Fruit fly (Drosophila melanogaster): ENCODE results near the gene nau.

Gene nau

dm6 chr3R:23757912-23758607, 39.9 kb upstream of the nau start, which contains the start of the genes PTPMT1 and Hrd3:
PTPMT1 (plus strand) TSS chr3R:23758339.
Hrd3 (minus strand) TSS chr3R:23758557.
- peak; percentile 98 for TF ChIP-seq Lpt (GFP tag; optimal IDR thresholded peaks at IDR 0.05)
- TF ChIP-seq spab (GFP tag; optimal IDR thresholded peaks at IDR 0.05), result peak; percentile 99
- peak; percentile 95 for TF ChIP-seq CG11294 (GFP tag; IDR thresholded peaks at IDR 0.05)
- TF ChIP-seq CG11762 (GFP tag; optimal IDR thresholded peaks at IDR 0.05; ENCODE audit: insufficient read depth), result peak; percentile 99
- TF ChIP-seq pdm3 (GFP tag; optimal IDR thresholded peaks at IDR 0.05), result peak; percentile 99
- peak; percentile 99 for TF ChIP-seq CG31627 (GFP tag; optimal IDR thresholded peaks at IDR 0.05)
- TF ChIP-seq Ets21C (GFP tag; optimal IDR thresholded peaks at IDR 0.05), result peak; percentile 98
- TF ChIP-seq Sox14 (GFP tag; optimal IDR thresholded peaks at IDR 0.05), result peak; percentile 99
- peak; percentile 96 for TF ChIP-seq Gug (GFP tag; IDR thresholded peaks at IDR 0.05)
- peak; percentile 99 for TF ChIP-seq lz (GFP tag; optimal IDR thresholded peaks at IDR 0.05)
- peak; percentile 92 for TF ChIP-seq fkh (GFP tag; optimal IDR thresholded peaks at IDR 0.05)
- TF ChIP-seq Sox102F (GFP tag; optimal IDR thresholded peaks at IDR 0.05), result peak; percentile 99
- TF ChIP-seq ss (GFP tag; optimal IDR thresholded peaks at IDR 0.05), result peak; percentile 98 to 99
- TF ChIP-seq esn (GFP tag; optimal IDR thresholded peaks at IDR 0.05), result peak; percentile 100
- TF ChIP-seq CG6276 (GFP tag; optimal IDR thresholded peaks at IDR 0.05), result peak; percentile 99
- peak; percentile 94 for TF ChIP-seq CG1621 (tag; optimal IDR thresholded peaks at IDR 0.05)
- TF ChIP-seq CG10631 (GFP tag; optimal IDR thresholded peaks at IDR 0.05), result peak; percentile 99
- peak; percentile 98 for TF ChIP-seq achi (GFP tag; optimal IDR thresholded peaks at IDR 0.05)
- TF ChIP-seq CG6808 (GFP tag; optimal IDR thresholded peaks at IDR 0.05), result peak; percentile 98
- TF ChIP-seq fd85E (GFP tag; optimal IDR thresholded peaks at IDR 0.05), result peak; percentile 95
- peak; percentile 94 for TF ChIP-seq Blimp-1 (GFP tag; optimal IDR thresholded peaks at IDR 0.05)
- TF ChIP-seq Eip75B (GFP tag; optimal IDR thresholded peaks at IDR 0.05), result peak; percentile 99
- TF ChIP-seq salr (GFP tag; optimal IDR thresholded peaks at IDR 0.05), result peak; percentile 95 to 100
- peak; percentile 98 for TF ChIP-seq Ets96B (tag; optimal IDR thresholded peaks at IDR 0.05)
- TF ChIP-seq CG15336 (GFP tag; IDR thresholded peaks at IDR 0.05), result peak; percentile 97
- peak; percentile 68 for TF ChIP-seq Hr38 (GFP tag; optimal IDR thresholded peaks at IDR 0.05)
- peak; percentile 99 for TF ChIP-seq CG10669 (GFP tag; optimal IDR thresholded peaks at IDR 0.05)
- TF ChIP-seq Hr39 (GFP tag; optimal IDR thresholded peaks at IDR 0.05), result peak; percentile 98
- TF ChIP-seq CG6792 (GFP tag; optimal IDR thresholded peaks at IDR 0.05), result peak; percentile 98
- peak; percentile 99 for TF ChIP-seq dac (GFP tag; optimal IDR thresholded peaks at IDR 0.05)
- TF ChIP-seq OdsH (GFP tag; optimal IDR thresholded peaks at IDR 0.05), result peak; percentile 99
- peak; percentile 97 for TF ChIP-seq CG6854 (GFP tag; optimal IDR thresholded peaks at IDR 0.05)
- TF ChIP-seq CG9139 (GFP tag; optimal IDR thresholded peaks at IDR 0.05), result peak; percentile 96
- peak; percentile 94 for TF ChIP-seq Eip93F (GFP tag; optimal IDR thresholded peaks at IDR 0.05)
- TF ChIP-seq CG8632 (GFP tag; optimal IDR thresholded peaks at IDR 0.05), result peak; percentile 99
- peak; percentile 98 for TF ChIP-seq CG11902 (GFP tag; optimal IDR thresholded peaks at IDR 0.05)
- peak; percentile 99 for TF ChIP-seq CG4318 (GFP tag; optimal IDR thresholded peaks at IDR 0.05)
- peak; percentile 99 for TF ChIP-seq svp (GFP tag)
- TF ChIP-seq net (GFP tag; optimal IDR thresholded peaks at IDR 0.05), result peak; percentile 99
- TF ChIP-seq eg (GFP tag; IDR thresholded peaks at IDR 0.05), result peak; percentile 94
- TF ChIP-seq CG16779 (tag; optimal IDR thresholded peaks at IDR 0.05), result peak; percentile 97
- TF ChIP-seq topi (GFP tag; optimal IDR thresholded peaks at IDR 0.05), result peak; percentile 99
- peak; percentile 96 for TF ChIP-seq dsx (GFP tag; optimal IDR thresholded peaks at IDR 0.05; ENCODE audit: poor library complexity, severe bottlenecking)
- peak; percentile 99 for TF ChIP-seq CG3032 (tag; optimal IDR thresholded peaks at IDR 0.05)
- peak; percentile 99 for TF ChIP-seq Sox15 (GFP tag; optimal IDR thresholded peaks at IDR 0.05)
- TF ChIP-seq vri (GFP tag; optimal IDR thresholded peaks at IDR 0.05), result peak; percentile 97
- peak; percentile 100 for TF ChIP-seq CG32006 (GFP tag; optimal IDR thresholded peaks at IDR 0.05)
- peak; percentile 99 for TF ChIP-seq CG34406 (GFP tag; optimal IDR thresholded peaks at IDR 0.05)
- TF ChIP-seq Met (GFP tag; optimal IDR thresholded peaks at IDR 0.05), result peak; percentile 99
- TF ChIP-seq Smox (GFP tag; optimal IDR thresholded peaks at IDR 0.05), result peak; percentile 99
